Fruit fly (Drosophila melanogaster): ENCODE data around the gene Itgbn.

- TF ChIP-seq h (GFP tag; optimal IDR thresholded peaks at IDR 0.05) (no peak), CG32264 (GFP tag; optimal IDR thresholded peaks at IDR 0.05) (no peak), Dif (GFP tag; optimal IDR thresholded peaks at IDR 0.05; ENCODE audit: partially characterized antibody) (no peak), pan (optimal IDR thresholded peaks at IDR 0.05) (no peak)
Observed at dm6 chr2L:21006592-21006991, 46.2 kb upstream of the Itgbn start.
